Worm (Caenorhabditis elegans) whole organism, L4/young adult: ENCODE results near the gene C16D9.8.

Experiments
- dao-5 ChIP-seq: sonication (generic microtip); optimal IDR thresholded peaks from 2 replicates; lab custom pipeline; 2016; ENCODE audit warnings: missing genotype, missing genetic modification characterization, moderate library complexity, missing compliant biosample characterization
- him-1 ChIP-seq: sonication (generic microtip); optimal IDR thresholded peaks from 2 replicates; lab custom pipeline; 2016; ENCODE audit warnings: missing genotype, missing genetic modification reagents, missing genetic modification characterization, missing compliant biosample characterization

ce11 chrV:8259016-8259415 is 4.3 kb downstream of the C16D9.8 start, which contains the start of gene C16D9.1:
- no peak for TF ChIP-seq him-1 (tag; lab: Kevin White, UChicago)
- no peak for TF ChIP-seq dao-5
